Fruit fly (Drosophila melanogaster) whole organism, embryonic: ENCODE results near the gene CG43051.
A peak's percentile ranks its signal among the peaks of the same experiment; 100 is the strongest.

ENCODE experiments used
- ATbp ChIP-seq: fragments of 200-800 bp; sonication (Bioruptor generic); optimal IDR thresholded peaks from 2 replicates; lab custom pipeline; 2017; ENCODE audit warnings: missing biosample characterization, mild to moderate bottlenecking, missing genetic modification characterization, missing genetic modification reagents
- CG10321 ChIP-seq: fragments of 200-800 bp; sonication (Bioruptor generic); IDR thresholded peaks from 2 replicates; pipeline ENCODE4 v1.3.6; 2022; ENCODE audit warnings: missing biosample characterization, missing genetic modification characterization
- CG12769 ChIP-seq: fragments of 200-800 bp; sonication (Bioruptor generic); optimal IDR thresholded peaks from 2 replicates; lab custom pipeline; 2019; ENCODE audit warnings: missing biosample characterization, mild to moderate bottlenecking, missing genetic modification characterization, moderate library complexity
- CG13123 ChIP-seq: fragments of 200-800 bp; sonication (Bioruptor generic); optimal IDR thresholded peaks from 2 replicates; lab custom pipeline; 2016; ENCODE audit warnings: missing biosample characterization, missing genetic modification characterization
- CG14441 ChIP-seq: fragments of 200-800 bp; sonication (Bioruptor generic); IDR thresholded peaks from 2 replicates; pipeline ENCODE4 v1.3.6; 2022; ENCODE audit warnings: missing biosample characterization, missing genetic modification characterization
- CG15514 ChIP-seq: fragments of 200-800 bp; sonication (Bioruptor generic); optimal IDR thresholded peaks from 3 replicates; lab custom pipeline; 2017; ENCODE audit warnings: missing biosample characterization, missing genetic modification characterization, mild to moderate bottlenecking, moderate library complexity, missing genetic modification reagents
- CG15696 ChIP-seq: fragments of 200-800 bp; sonication (Bioruptor generic); optimal IDR thresholded peaks from 2 replicates; lab custom pipeline; 2019; ENCODE audit warnings: missing biosample characterization, mild to moderate bottlenecking, missing genetic modification characterization, moderate library complexity
- CG17912 ChIP-seq: fragments of 200-800 bp; sonication (Bioruptor generic); optimal IDR thresholded peaks from 2 replicates; lab custom pipeline; 2018; ENCODE audit warnings: missing biosample characterization, mild to moderate bottlenecking, missing genetic modification characterization
- CG2199 ChIP-seq: fragments of 200-800 bp; sonication (Bioruptor generic); IDR thresholded peaks from 3 replicates; pipeline ENCODE4 v1.3.6; 2022; ENCODE audit warnings: missing biosample characterization, missing genetic modification characterization
- CG2678 ChIP-seq: fragments of 200-800 bp; sonication (Bioruptor generic); optimal IDR thresholded peaks from 3 replicates; lab custom pipeline; 2019; ENCODE audit warnings: missing biosample characterization, mild to moderate bottlenecking, missing genetic modification characterization, moderate library complexity
- CG3163 ChIP-seq: fragments of 200-800 bp; sonication (Bioruptor generic); optimal IDR thresholded peaks from 3 replicates; lab custom pipeline; 2016; ENCODE audit warnings: missing biosample characterization, missing genetic modification characterization
- CG32767 ChIP-seq: fragments of 200-800 bp; sonication (Bioruptor generic); IDR thresholded peaks from 2 replicates; pipeline ENCODE4 v1.3.6; 2022; ENCODE audit warnings: missing biosample characterization, missing genetic modification characterization
- CG3281 ChIP-seq: fragments of 200-800 bp; sonication (Bioruptor generic); optimal IDR thresholded peaks from 3 replicates; lab custom pipeline; 2017; ENCODE audit warnings: missing biosample characterization, mild to moderate bottlenecking, missing genetic modification characterization
- CG6854 ChIP-seq: fragments of 200-800 bp; sonication (Bioruptor generic); optimal IDR thresholded peaks from 3 replicates; lab custom pipeline; 2017; ENCODE audit warnings: missing biosample characterization, mild to moderate bottlenecking, missing genetic modification characterization
- CG7556 ChIP-seq: fragments of 200-800 bp; sonication (Bioruptor generic); optimal IDR thresholded peaks from 2 replicates; lab custom pipeline; 2017; ENCODE audit warnings: missing biosample characterization, mild to moderate bottlenecking, missing genetic modification characterization
- CG7987 ChIP-seq: fragments of 200-800 bp; sonication (Bioruptor generic); optimal IDR thresholded peaks from 2 replicates; lab custom pipeline; 2018; ENCODE audit warnings: missing biosample characterization, mild to moderate bottlenecking, missing genetic modification characterization, moderate library complexity
- CG8281 ChIP-seq: fragments of 200-800 bp; sonication (Bioruptor generic); optimal IDR thresholded peaks from 2 replicates; lab custom pipeline; 2018; ENCODE audit warnings: missing biosample characterization, mild to moderate bottlenecking, missing genetic modification characterization, moderate library complexity
- CG9215 ChIP-seq: fragments of 200-800 bp; sonication (Bioruptor generic); IDR thresholded peaks from 2 replicates; pipeline ENCODE4 v1.3.6; 2022; ENCODE audit warnings: missing biosample characterization, missing genetic modification characterization
- Camta ChIP-seq: fragments of 200-800 bp; sonication (Bioruptor generic); optimal IDR thresholded peaks from 2 replicates; lab custom pipeline; 2016; ENCODE audit warnings: missing biosample characterization, missing genetic modification characterization
- D19A ChIP-seq: fragments of 200-800 bp; optimal IDR thresholded peaks from 3 replicates; lab custom pipeline; 2019; ENCODE audit warnings: missing biosample characterization, mild to moderate bottlenecking, missing genetic modification characterization, moderate library complexity
- Dbx ChIP-seq: fragments of 200-800 bp; sonication (Bioruptor generic); IDR thresholded peaks from 3 replicates; pipeline ENCODE4 v1.3.6; 2022; ENCODE audit warnings: missing biosample characterization, missing genetic modification characterization
- Deaf1 ChIP-seq: fragments of 200-800 bp; optimal IDR thresholded peaks from 3 replicates; lab custom pipeline; 2019; ENCODE audit warnings: missing biosample characterization, mild to moderate bottlenecking, missing genetic modification characterization, moderate library complexity
- Meics ChIP-seq: fragments of 200-800 bp; sonication (Bioruptor generic); optimal IDR thresholded peaks from 2 replicates; lab custom pipeline; 2017; ENCODE audit warnings: missing biosample characterization, mild to moderate bottlenecking, missing genetic modification characterization
- Mes4 ChIP-seq: fragments of 200-800 bp; sonication (Bioruptor generic); optimal IDR thresholded peaks from 2 replicates; lab custom pipeline; 2016; ENCODE audit warnings: missing biosample characterization, missing genetic modification characterization
- Pdp1 ChIP-seq, 2 experiments: fragments of 200-800 bp; sonication (Bioruptor generic); optimal IDR thresholded peaks; 3 replicates each; lab custom pipeline; 2016; ENCODE audit warnings: missing biosample characterization in 2 of 2, missing genetic modification characterization in 2 of 2, mild to moderate bottlenecking in 1 of 2, moderate library complexity in 1 of 2
- Rx ChIP-seq: fragments of 200-800 bp; sonication (Bioruptor generic); IDR thresholded peaks from 2 replicates; pipeline ENCODE4 v1.3.6; 2022; ENCODE audit warnings: missing biosample characterization, missing genetic modification characterization
- abd-A ChIP-seq: fragments of 200-800 bp; sonication (Bioruptor generic); optimal IDR thresholded peaks from 3 replicates; lab custom pipeline; 2019; ENCODE audit warnings: missing biosample characterization, mild to moderate bottlenecking, missing genetic modification characterization, moderate library complexity
- ap ChIP-seq: fragments of 200-800 bp; sonication (Bioruptor generic); IDR thresholded peaks from 2 replicates; pipeline ENCODE4 v1.3.6; 2022; ENCODE audit warnings: missing biosample characterization, missing genetic modification characterization
- bigmax ChIP-seq: fragments of 200-800 bp; sonication (Bioruptor generic); optimal IDR thresholded peaks from 2 replicates; lab custom pipeline; 2018; ENCODE audit warnings: missing biosample characterization, mild to moderate bottlenecking, missing genetic modification characterization
- cg ChIP-seq: fragments of 200-800 bp; sonication (Bioruptor generic); optimal IDR thresholded peaks from 3 replicates; lab custom pipeline; 2019; ENCODE audit warnings: missing biosample characterization, mild to moderate bottlenecking, missing genetic modification characterization, moderate library complexity
- corto ChIP-seq: fragments of 200-800 bp; sonication (Bioruptor generic); optimal IDR thresholded peaks from 2 replicates; lab custom pipeline; 2016; ENCODE audit warnings: missing biosample characterization, mild to moderate bottlenecking, missing genetic modification characterization, moderate library complexity
- crol ChIP-seq: fragments of 200-800 bp; sonication (Bioruptor generic); IDR thresholded peaks from 2 replicates; pipeline ENCODE4 v1.3.6; 2022; ENCODE audit warnings: missing biosample characterization, missing genetic modification characterization
- ewg ChIP-seq: fragments of 200-800 bp; sonication (Bioruptor generic); optimal IDR thresholded peaks from 3 replicates; lab custom pipeline; 2017; ENCODE audit warnings: mild to moderate bottlenecking, missing biosample characterization, missing genetic modification reagents, missing genetic modification characterization
- exex ChIP-seq: fragments of 200-800 bp; sonication (Bioruptor generic); optimal IDR thresholded peaks from 4 replicates; lab custom pipeline; 2018; ENCODE audit warnings: missing biosample characterization, mild to moderate bottlenecking, missing genetic modification characterization, moderate library complexity
- fd3F ChIP-seq: fragments of 200-800 bp; sonication (Bioruptor generic); optimal IDR thresholded peaks from 2 replicates; lab custom pipeline; 2018; ENCODE audit warnings: missing biosample characterization, mild to moderate bottlenecking, missing genetic modification characterization, moderate library complexity
- ken ChIP-seq: fragments of 200-800 bp; sonication (Bioruptor generic); IDR thresholded peaks from 3 replicates; pipeline ENCODE4 v1.3.6; 2022; ENCODE audit warnings: missing biosample characterization, missing genetic modification characterization
- mirr ChIP-seq: fragments of 200-800 bp; sonication (Bioruptor generic); optimal IDR thresholded peaks from 3 replicates; lab custom pipeline; 2018; ENCODE audit warnings: missing biosample characterization, mild to moderate bottlenecking, missing genetic modification characterization
- org-1 ChIP-seq: fragments of 200-800 bp; sonication (Bioruptor generic); optimal IDR thresholded peaks from 2 replicates; lab custom pipeline; 2017; ENCODE audit warnings: missing biosample characterization, missing genetic modification characterization
- pita ChIP-seq: fragments of 200-800 bp; sonication (Bioruptor generic); optimal IDR thresholded peaks from 2 replicates; lab custom pipeline; 2017; ENCODE audit warnings: missing biosample characterization, mild to moderate bottlenecking, missing genetic modification characterization
- sens ChIP-seq: fragments of 200-800 bp; sonication (Bioruptor generic); peaks from one replicate; lab custom pipeline; 2016; ENCODE audit warnings: missing biosample characterization, missing genetic modification characterization
- sqz ChIP-seq: fragments of 200-800 bp; sonication (Bioruptor generic); optimal IDR thresholded peaks from 3 replicates; lab custom pipeline; 2018; ENCODE audit warnings: missing biosample characterization, mild to moderate bottlenecking, missing genetic modification characterization
- tio ChIP-seq: fragments of 200-800 bp; sonication (Bioruptor generic); optimal IDR thresholded peaks from 2 replicates; lab custom pipeline; 2017; ENCODE audit warnings: missing biosample characterization, missing genetic modification characterization, inconsistent platforms
- tna ChIP-seq: fragments of 200-800 bp; sonication (Bioruptor generic); IDR thresholded peaks from 2 replicates; pipeline ENCODE4 v1.3.6; 2022; ENCODE audit warnings: missing biosample characterization, missing genetic modification characterization; ENCODE audit not compliant: partially characterized antibody
- toy ChIP-seq: fragments of 200-800 bp; sonication (Bioruptor generic); IDR thresholded peaks from 2 replicates; pipeline ENCODE4 v1.3.6; 2022; ENCODE audit warnings: missing biosample characterization, missing genetic modification characterization
- trh ChIP-seq: fragments of 200-800 bp; sonication (Bioruptor generic); optimal IDR thresholded peaks from 2 replicates; lab custom pipeline; 2016; ENCODE audit warnings: missing biosample characterization, missing genetic modification characterization
- wek ChIP-seq: fragments of 200-800 bp; sonication (Bioruptor generic); optimal IDR thresholded peaks from 3 replicates; lab custom pipeline; 2018; ENCODE audit warnings: missing biosample characterization, mild to moderate bottlenecking, missing genetic modification characterization, moderate library complexity

CG43051 gene

dm6 chr2L:12474212-12474891 is 33.4 kb upstream of the CG43051 start (continued):
- TF ChIP-seq CG32767 (GFP tag; lab: Robert Waterston, UW) (no peak), cg (no peak), CG10321 (GFP tag; lab: Robert Waterston, UW) (no peak), wek (peak; percentile 24), CG2199 (GFP tag; lab: Robert Waterston, UW) (no peak), sens (peak; percentile 70), abd-A (tag; lab: Kevin White, UChicago) (no peak), Mes4 (GFP tag; lab: Kevin White, UChicago) (no peak), CG15696 (tag; lab: Kevin White, UChicago) (no peak), CG3281 (GFP tag; lab: Kevin White, UChicago) (no peak), ATbp (GFP tag; lab: Kevin White, UChicago) (peak; percentile 15), crol (GFP tag; lab: Robert Waterston, UW) (no peak), CG7556 (no peak), D19A (tag; lab: Kevin White, UChicago) (no peak), Rx (GFP tag; lab: Robert Waterston, UW) (no peak), CG14441 (GFP tag; lab: Robert Waterston, UW) (no peak), CG13123 (no peak), CG9215 (no peak), toy (GFP tag; lab: Robert Waterston, UW) (no peak), corto (GFP tag; lab: Kevin White, UChicago) (no peak), org-1 (GFP tag; lab: Kevin White, UChicago) (peak; percentile 16), trh (no peak), Deaf1 (tag; lab: Kevin White, UChicago) (no peak), ken (GFP tag; lab: Robert Waterston, UW) (no peak), CG7987 (peak; percentile 20), CG2678 (tag; lab: Kevin White, UChicago) (peak; percentile 5), CG15514 (no peak), Dbx (GFP tag; lab: Robert Waterston, UW) (no peak), pita (GFP tag; lab: Kevin White, UChicago) (no peak), bigmax (GFP tag; lab: Kevin White, UChicago) (peak; percentile 47), fd3F (GFP tag; lab: Kevin White, UChicago) (no peak), tio (GFP tag; lab: Kevin White, UChicago) (no peak), CG12769 (no peak), ewg (GFP tag; lab: Kevin White, UChicago) (no peak), mirr (GFP tag; lab: Kevin White, UChicago) (peak; percentile 52), Camta (GFP tag; lab: Kevin White, UChicago) (no peak), CG8281 (tag; lab: Kevin White, UChicago) (peak; percentile 41), CG17912 (GFP tag; lab: Kevin White, UChicago) (no peak), Pdp1 (GFP tag; optimal IDR thresholded peaks at IDR 0.05; lab: Kevin White, UChicago) (peak in 1 of 2 experiments; percentile 1), ap (GFP tag; lab: Robert Waterston, UW) (no peak), tna (GFP tag; lab: Robert Waterston, UW) (no peak), exex (tag; lab: Kevin White, UChicago) (peak; percentile 73), sqz (peak; percentile 34), Meics (GFP tag; lab: Kevin White, UChicago) (no peak), CG6854 (GFP tag; lab: Kevin White, UChicago) (no peak), CG3163 (GFP tag; lab: Kevin White, UChicago) (no peak)
